Worm (Caenorhabditis elegans): ENCODE data around the gene fbxb-116.

Gene fbxb-116

DNA sequence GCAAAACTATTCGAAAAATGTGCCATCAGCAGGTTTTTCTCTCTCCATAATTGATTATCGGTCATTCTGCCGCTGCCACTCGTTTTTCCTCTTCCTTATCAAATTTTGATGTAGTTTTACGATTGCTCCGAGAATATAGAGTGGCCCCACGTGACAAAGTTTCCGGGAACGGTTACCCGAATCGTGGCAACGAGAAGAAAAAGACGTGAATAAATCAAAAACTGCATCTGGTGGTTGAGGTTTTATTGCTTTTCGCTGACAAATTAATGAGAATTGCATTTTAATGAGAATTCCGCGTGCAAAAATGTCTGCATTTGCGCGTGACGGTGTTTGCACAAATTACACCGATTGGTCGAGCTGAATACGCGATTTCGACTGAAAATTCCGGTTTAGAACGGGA lies 28.1 kb upstream of the fbxb-116 start:
- TF ChIP-seq ztf-11 (tag; optimal IDR thresholded peaks at IDR 0.05), result no peak
- TF ChIP-seq fos-1 (tag; optimal IDR thresholded peaks at IDR 0.05), result peak; percentile 50
- TF ChIP-seq sma-9 (GFP tag; optimal IDR thresholded peaks at IDR 0.05), result peak; percentile 41
- TF ChIP-seq sma-9 (tag; optimal IDR thresholded peaks at IDR 0.05), result no peak
- TF ChIP-seq crh-2 (tag; optimal IDR thresholded peaks at IDR 0.05), result peak; percentile 72
- TF ChIP-seq mdl-1 (tag; optimal IDR thresholded peaks at IDR 0.05), result peak in 1 of 2 experiments; percentile 59

DNA sequence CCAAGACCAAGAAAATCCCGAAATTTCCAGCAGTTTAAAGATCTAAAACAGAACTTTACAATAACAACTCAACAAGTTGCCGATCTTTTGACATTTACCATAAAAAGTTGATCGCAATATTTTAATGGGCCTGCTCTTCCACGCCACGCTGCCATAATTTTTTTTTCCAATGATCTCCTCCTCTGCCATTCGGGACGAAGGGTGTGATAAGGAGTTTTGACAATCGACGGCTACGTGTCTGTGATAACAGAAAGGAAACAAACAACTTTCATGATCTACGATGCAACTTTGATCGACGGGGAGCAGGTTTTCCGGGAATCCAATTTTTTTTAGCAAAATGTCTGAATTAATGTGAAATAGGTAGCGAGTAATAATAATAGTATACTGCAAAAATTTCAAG lies 26.7 kb upstream of the fbxb-116 start:
- TF ChIP-seq ztf-1 (GFP tag; conservative IDR thresholded peaks at IDR 0.05), result no peak
- TF ChIP-seq crh-2 (tag; optimal IDR thresholded peaks at IDR 0.05), result peak; percentile 55
- TF ChIP-seq fos-1 (tag; optimal IDR thresholded peaks at IDR 0.05), result peak; percentile 73

DNA sequence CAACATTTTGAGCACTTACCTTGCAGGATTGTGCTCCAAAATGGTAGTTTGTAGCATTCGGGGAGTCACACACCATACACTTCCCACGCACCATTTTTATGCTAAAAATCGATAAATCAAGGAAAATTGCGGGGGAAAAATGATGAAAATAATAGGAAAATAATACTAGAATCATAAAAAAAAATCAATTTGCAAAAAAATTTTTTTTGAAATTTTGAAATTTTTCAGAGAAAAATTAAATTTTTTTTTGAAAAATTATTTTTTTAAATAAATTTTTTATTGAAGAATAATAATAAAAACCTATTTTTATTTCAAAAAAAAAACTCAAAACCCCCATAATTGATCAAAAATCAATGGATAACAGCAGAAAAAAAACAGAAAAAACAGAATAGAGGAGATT lies 21.8 kb upstream of the fbxb-116 start, which contains the start of gene nhr-79:
Gene nhr-79, minus strand, starts transcription at position 101 of the 400 bp plus-strand sequence.
- TF ChIP-seq unc-62 (GFP tag; optimal IDR thresholded peaks at IDR 0.05) (no peak), alr-1 (tag; optimal IDR thresholded peaks at IDR 0.05) (no peak), mdl-1 (tag; optimal IDR thresholded peaks at IDR 0.05) (no peak), nhr-12 (tag; optimal IDR thresholded peaks at IDR 0.05) (no peak), unc-55 (GFP tag; optimal IDR thresholded peaks at IDR 0.05) (no peak), nhr-129 (tag; optimal IDR thresholded peaks at IDR 0.05) (no peak), nhr-10 (tag; optimal IDR thresholded peaks at IDR 0.05) (no peak), ztf-11 (tag; optimal IDR thresholded peaks at IDR 0.05) (no peak), nhr-25 (tag; optimal IDR thresholded peaks at IDR 0.05) (no peak), F13H6.1 (tag; optimal IDR thresholded peaks at IDR 0.05) (no peak), lin-11 (tag; optimal IDR thresholded peaks at IDR 0.05) (no peak), zag-1 (tag; optimal IDR thresholded peaks at IDR 0.05) (no peak), ceh-82 (tag; optimal IDR thresholded peaks at IDR 0.05) (no peak), ceh-16 (tag; optimal IDR thresholded peaks at IDR 0.05) (no peak), nhr-11 (tag; optimal IDR thresholded peaks at IDR 0.05) (no peak)

- TF ChIP-seq aly-2 (tag; optimal IDR thresholded peaks at IDR 0.05) (no peak), fos-1 (tag; optimal IDR thresholded peaks at IDR 0.05) (peak; percentile 67), nhr-129 (tag; optimal IDR thresholded peaks at IDR 0.05) (peak; percentile 4), F13H6.1 (tag; optimal IDR thresholded peaks at IDR 0.05) (peak; percentile 17), nhr-25 (tag; optimal IDR thresholded peaks at IDR 0.05) (peak; percentile 21), sma-3 (GFP tag; optimal IDR thresholded peaks at IDR 0.05) (peak; percentile 35), lin-13 (GFP tag; optimal IDR thresholded peaks at IDR 0.05) (peak; percentile 22), gmeb-1 (tag; optimal IDR thresholded peaks at IDR 0.05) (peak; percentile 6), sma-9 (GFP tag; optimal IDR thresholded peaks at IDR 0.05) (peak; percentile 72), sma-9 (tag; optimal IDR thresholded peaks at IDR 0.05) (no peak), peb-1 (tag; optimal IDR thresholded peaks at IDR 0.05) (no peak), nhr-21 (tag; optimal IDR thresholded peaks at IDR 0.05) (peak; percentile 38), crh-2 (tag; optimal IDR thresholded peaks at IDR 0.05) (peak; percentile 71), egl-27 (tag; optimal IDR thresholded peaks at IDR 0.05) (no peak)
These were observed 21.2 kb upstream of the fbxb-116 start for ce11 chrV:19212354-19212753.

ce11 chrV:19217104-19217503 lies 16.5 kb upstream of the fbxb-116 start, which contains the start of gene srr-2:
TSS of gene srr-2 (minus strand) at chrV:19217176.
- TF ChIP-seq fos-1 (tag; optimal IDR thresholded peaks at IDR 0.05), result peak; percentile 93
- no peak for TF ChIP-seq nhr-11 (tag; optimal IDR thresholded peaks at IDR 0.05)
- TF ChIP-seq nhr-25 (tag; optimal IDR thresholded peaks at IDR 0.05), result no peak
- no peak for TF ChIP-seq nhr-23 (tag; optimal IDR thresholded peaks at IDR 0.05)
- no peak for TF ChIP-seq nhr-129 (tag; optimal IDR thresholded peaks at IDR 0.05)
- TF ChIP-seq egl-27 (tag; optimal IDR thresholded peaks at IDR 0.05), result no peak

- no peak for TF ChIP-seq alr-1 (tag; optimal IDR thresholded peaks at IDR 0.05)
- no peak for TF ChIP-seq Y55F3AM.14 (GFP tag; optimal IDR thresholded peaks at IDR 0.05)
- TF ChIP-seq unc-55 (GFP tag; optimal IDR thresholded peaks at IDR 0.05), result no peak
- no peak for TF ChIP-seq fos-1 (tag; optimal IDR thresholded peaks at IDR 0.05)
- TF ChIP-seq nhr-237 (tag; optimal IDR thresholded peaks at IDR 0.05), result no peak
- TF ChIP-seq lsy-2 (tag; optimal IDR thresholded peaks at IDR 0.05), result no peak
- TF ChIP-seq ztf-4 (tag; optimal IDR thresholded peaks at IDR 0.05), result no peak
- no peak for TF ChIP-seq nhr-6 (tag; optimal IDR thresholded peaks at IDR 0.05)
- no peak for TF ChIP-seq zag-1 (tag; optimal IDR thresholded peaks at IDR 0.05)
- TF ChIP-seq dmd-4 (tag; optimal IDR thresholded peaks at IDR 0.05), result no peak
- TF ChIP-seq nhr-21 (tag; optimal IDR thresholded peaks at IDR 0.05), result no peak
- no peak for TF ChIP-seq aly-2 (tag; optimal IDR thresholded peaks at IDR 0.05)
- TF ChIP-seq unc-39 (tag; optimal IDR thresholded peaks at IDR 0.05), result no peak
- TF ChIP-seq mab-5 (tag; optimal IDR thresholded peaks at IDR 0.05), result no peak
- no peak for TF ChIP-seq ceh-16 (tag; optimal IDR thresholded peaks at IDR 0.05)
These were observed 15.9 kb upstream of the fbxb-116 start, which contains the start of gene oac-49 for ce11 chrV:19217675-19218074. TSS of gene oac-49 (plus strand) at chrV:19217975.

Measured in whole organism, L2 larva.